Worm (Caenorhabditis elegans) whole organism, L1 larva: ENCODE results near the gene col-84.

Experiments used
- C16A3.4 ChIP-seq: fragments of 150-350 bp; optimal IDR thresholded peaks from 2 replicates; lab custom pipeline; 2014; ENCODE audit warnings: missing biosample characterization, missing genetic modification characterization
- F16B12.6 ChIP-seq: fragments of 150-350 bp; optimal IDR thresholded peaks from 2 replicates; lab custom pipeline; 2014; ENCODE audit warnings: missing biosample characterization, missing genetic modification characterization
- alr-1 ChIP-seq: fragments of 200-800 bp; sonication (Bioruptor generic); optimal IDR thresholded peaks from 2 replicates; lab custom pipeline; 2018; ENCODE audit warnings: borderline replicate concordance, mild to moderate bottlenecking, missing genetic modification characterization, missing compliant biosample characterization
- aly-2 ChIP-seq: fragments of 150-350 bp; optimal IDR thresholded peaks from 2 replicates; lab custom pipeline; 2014; ENCODE audit warnings: missing biosample characterization, missing genetic modification characterization
- ama-1 ChIP-seq: fragments of 150-350 bp; optimal IDR thresholded peaks from 2 replicates; lab custom pipeline; 2014
- blmp-1 ChIP-seq: fragments of 150-350 bp; optimal IDR thresholded peaks from 2 replicates; lab custom pipeline; 2014; ENCODE audit warnings: missing biosample characterization, missing genetic modification characterization
- ceh-63 ChIP-seq: fragments of 200-800 bp; sonication (Bioruptor generic); optimal IDR thresholded peaks from 2 replicates; lab custom pipeline; 2018; ENCODE audit warnings: mild to moderate bottlenecking, missing genetic modification characterization, missing compliant biosample characterization
- ceh-82 ChIP-seq, 3 experiments: fragments of 150-350 bp in 1 of 3; sonication (generic microtip) in 2 of 3; optimal IDR thresholded peaks; 2 replicates each; lab custom pipeline; 2014 to 2017; ENCODE audit warnings: missing biosample characterization in 3 of 3, missing genetic modification characterization in 3 of 3
- ceh-88 ChIP-seq: fragments of 200-800 bp; sonication (Bioruptor generic); IDR thresholded peaks from 2 replicates; pipeline ENCODE4 v1.3.6; 2022; ENCODE audit warnings: missing genetic modification characterization, missing compliant biosample characterization
- ceh-90 ChIP-seq: sonication (generic microtip); optimal IDR thresholded peaks from 2 replicates; lab custom pipeline; 2016; ENCODE audit warnings: missing genetic modification characterization, missing compliant biosample characterization
- dsc-1 ChIP-seq: sonication (generic microtip); optimal IDR thresholded peaks from 2 replicates; lab custom pipeline; 2016; ENCODE audit warnings: mild to moderate bottlenecking, missing genetic modification characterization, missing compliant biosample characterization
- efl-1 ChIP-seq, 4 experiments: fragments of 150-350 bp; optimal IDR thresholded peaks in 3 of 4; peaks in 1 of 4; 1 replicate in 1 of 4; 2 replicates in 3 of 4; lab custom pipeline; 2014; ENCODE audit warnings: missing biosample characterization in 2 of 4, missing genetic modification characterization in 2 of 4, missing genetic modification reagents in 2 of 4
- efl-3 ChIP-seq: fragments of 200-800 bp; sonication (Bioruptor generic); optimal IDR thresholded peaks from 2 replicates; lab custom pipeline; 2018; ENCODE audit warnings: mild to moderate bottlenecking, missing genetic modification characterization, missing compliant biosample characterization
- elt-2 ChIP-seq: sonication (generic microtip); optimal IDR thresholded peaks from 2 replicates; lab custom pipeline; 2016; ENCODE audit warnings: missing genetic modification characterization, mild to moderate bottlenecking, inconsistent platforms, missing compliant biosample characterization, missing genetic modification reagents
- fkh-4 ChIP-seq: sonication (generic microtip); optimal IDR thresholded peaks from 2 replicates; lab custom pipeline; 2016; ENCODE audit warnings: missing compliant biosample characterization, missing genetic modification characterization, borderline replicate concordance
- fos-1 ChIP-seq: fragments of 150-350 bp; optimal IDR thresholded peaks from 2 replicates; lab custom pipeline; 2014; ENCODE audit warnings: missing biosample characterization, missing genetic modification characterization
- hpl-2 ChIP-seq: fragments of 150-350 bp; optimal IDR thresholded peaks from 2 replicates; lab custom pipeline; 2014; ENCODE audit warnings: missing biosample characterization, missing genetic modification reagents, missing genetic modification characterization
- isw-1 ChIP-seq: fragments of 200-800 bp; sonication (Bioruptor generic); IDR thresholded peaks from 2 replicates; pipeline ENCODE4 v1.3.6; 2022; ENCODE audit warnings: missing genetic modification characterization, missing compliant biosample characterization
- jun-1 ChIP-seq: fragments of 150-350 bp; optimal IDR thresholded peaks from 2 replicates; lab custom pipeline; 2014; ENCODE audit warnings: missing biosample characterization, missing genetic modification reagents, missing genetic modification characterization
- lin-13 ChIP-seq: fragments of 150-350 bp; optimal IDR thresholded peaks from 2 replicates; lab custom pipeline; 2014; ENCODE audit warnings: missing biosample characterization, missing genetic modification reagents, missing genetic modification characterization
- lin-14 ChIP-seq: fragments of 200-800 bp; sonication (Bioruptor generic); optimal IDR thresholded peaks from 2 replicates; lab custom pipeline; 2018; ENCODE audit warnings: mild to moderate bottlenecking, missing genetic modification characterization, moderate library complexity, missing compliant biosample characterization
- lin-35 ChIP-seq, 2 experiments: fragments of 150-350 bp; optimal IDR thresholded peaks; 2 replicates each; lab custom pipeline; 2014; ENCODE audit warnings: missing biosample characterization in 2 of 2, missing genetic modification characterization in 2 of 2, missing genetic modification reagents in 2 of 2
- lin-39 ChIP-seq: fragments of 150-350 bp; optimal IDR thresholded peaks from 2 replicates; lab custom pipeline; 2014; ENCODE audit warnings: missing biosample characterization, missing genetic modification reagents, missing genetic modification characterization
- lsy-2 ChIP-seq, 2 experiments: fragments of 150-350 bp; optimal IDR thresholded peaks; 2 replicates each; lab custom pipeline; 2014; ENCODE audit warnings: missing biosample characterization in 2 of 2, missing genetic modification characterization in 2 of 2
- mab-9 ChIP-seq: fragments of 200-800 bp; sonication (Bioruptor generic); IDR thresholded peaks from 2 replicates; pipeline ENCODE4 v1.3.6; 2022; ENCODE audit warnings: missing genetic modification reagents, missing genetic modification characterization, missing compliant biosample characterization
- mdl-1 ChIP-seq, 2 experiments: fragments of 150-350 bp; optimal IDR thresholded peaks; 2 replicates each; lab custom pipeline; 2014 to 2017; ENCODE audit warnings: missing biosample characterization in 2 of 2, missing genetic modification characterization in 2 of 2, inconsistent platforms in 1 of 2
- mef-2 ChIP-seq: fragments of 150-350 bp; optimal IDR thresholded peaks from 2 replicates; lab custom pipeline; 2014; ENCODE audit warnings: missing biosample characterization, missing genetic modification characterization
- mep-1 ChIP-seq: fragments of 150-350 bp; optimal IDR thresholded peaks from 2 replicates; lab custom pipeline; 2014; ENCODE audit warnings: missing biosample characterization, missing genetic modification characterization
- nhr-12 ChIP-seq: sonication (generic microtip); optimal IDR thresholded peaks from 2 replicates; lab custom pipeline; 2017; ENCODE audit warnings: missing biosample characterization, missing genetic modification characterization
- nhr-19 ChIP-seq: fragments of 200-800 bp; sonication (Bioruptor generic); conservative IDR thresholded peaks from 2 replicates; pipeline ENCODE4 v1.3.6; 2022; ENCODE audit warnings: missing genetic modification characterization, missing compliant biosample characterization
- nhr-28 ChIP-seq: fragments of 150-350 bp; optimal IDR thresholded peaks from 2 replicates; lab custom pipeline; 2014; ENCODE audit warnings: missing biosample characterization, missing genetic modification characterization
- nhr-47 ChIP-seq: sonication (generic microtip); optimal IDR thresholded peaks from 2 replicates; lab custom pipeline; 2016; ENCODE audit warnings: mild to moderate bottlenecking, missing genetic modification characterization, moderate library complexity, missing compliant biosample characterization
- nhr-71 ChIP-seq: sonication (generic microtip); optimal IDR thresholded peaks from 2 replicates; lab custom pipeline; 2016; ENCODE audit warnings: mild to moderate bottlenecking, missing genetic modification characterization, moderate library complexity, missing compliant biosample characterization
- nhr-76 ChIP-seq: sonication (generic microtip); optimal IDR thresholded peaks from 2 replicates; lab custom pipeline; 2017; ENCODE audit warnings: missing biosample characterization, missing genetic modification characterization
- nhr-84 ChIP-seq: sonication (generic microtip); optimal IDR thresholded peaks from 2 replicates; lab custom pipeline; 2017; ENCODE audit warnings: missing biosample characterization, missing genetic modification characterization
- nhr-90 ChIP-seq: sonication (generic microtip); optimal IDR thresholded peaks from 2 replicates; lab custom pipeline; 2016; ENCODE audit warnings: mild to moderate bottlenecking, missing genetic modification characterization, missing compliant biosample characterization; ENCODE audit not compliant: poor library complexity
- pqm-1 ChIP-seq: sonication (generic microtip); optimal IDR thresholded peaks from 3 replicates; lab custom pipeline; 2017; ENCODE audit warnings: missing biosample characterization, missing genetic modification characterization
- skn-1 ChIP-seq: fragments of 150-350 bp; optimal IDR thresholded peaks from 2 replicates; lab custom pipeline; 2014; ENCODE audit warnings: missing biosample characterization, missing genetic modification characterization
- snu-23 ChIP-seq: sonication (generic microtip); optimal IDR thresholded peaks from 2 replicates; lab custom pipeline; 2016; ENCODE audit warnings: missing genetic modification characterization, missing compliant biosample characterization
- sptf-1 ChIP-seq: fragments of 150-350 bp; optimal IDR thresholded peaks from 2 replicates; lab custom pipeline; 2014; ENCODE audit warnings: missing biosample characterization, missing genetic modification characterization
- unc-30 ChIP-seq: sonication (generic microtip); optimal IDR thresholded peaks from 2 replicates; lab custom pipeline; 2017; ENCODE audit warnings: missing biosample characterization, missing genetic modification characterization
- unc-62 ChIP-seq: fragments of 150-350 bp; optimal IDR thresholded peaks from 2 replicates; lab custom pipeline; 2014; ENCODE audit warnings: missing biosample characterization, missing genetic modification reagents, missing genetic modification characterization
- vab-15 ChIP-seq: sonication (generic microtip); optimal IDR thresholded peaks from 2 replicates; lab custom pipeline; 2017; ENCODE audit warnings: missing genotype, mild to moderate bottlenecking, missing genetic modification characterization, missing compliant biosample characterization
- xbp-1 ChIP-seq: sonication (generic microtip); optimal IDR thresholded peaks from 2 replicates; lab custom pipeline; 2016; ENCODE audit warnings: missing genetic modification characterization, missing compliant biosample characterization
- zag-1 ChIP-seq: fragments of 150-350 bp; optimal IDR thresholded peaks from 2 replicates; lab custom pipeline; 2014; ENCODE audit warnings: missing biosample characterization, missing genetic modification characterization

Gene col-84

ce11 chrII:11860623-11861079 lies 7.7 kb upstream of the col-84 start, which contains the start of gene K12D12.5:
Gene K12D12.5 (plus strand): TSS chrII:11861029.
- TF ChIP-seq efl-1 (optimal IDR thresholded peaks at IDR 0.05; lab: Kevin White, UChicago) (peak in 1 of 2 experiments; percentile 61), efl-1 (GFP tag; optimal IDR thresholded peaks at IDR 0.05 in 1 of 2; lab: Kevin White, UChicago) (no peak), snu-23 (GFP tag; lab: Kevin White, UChicago) (no peak), ceh-88 (GFP tag; lab: Robert Waterston, UW) (no peak)

DNA sequence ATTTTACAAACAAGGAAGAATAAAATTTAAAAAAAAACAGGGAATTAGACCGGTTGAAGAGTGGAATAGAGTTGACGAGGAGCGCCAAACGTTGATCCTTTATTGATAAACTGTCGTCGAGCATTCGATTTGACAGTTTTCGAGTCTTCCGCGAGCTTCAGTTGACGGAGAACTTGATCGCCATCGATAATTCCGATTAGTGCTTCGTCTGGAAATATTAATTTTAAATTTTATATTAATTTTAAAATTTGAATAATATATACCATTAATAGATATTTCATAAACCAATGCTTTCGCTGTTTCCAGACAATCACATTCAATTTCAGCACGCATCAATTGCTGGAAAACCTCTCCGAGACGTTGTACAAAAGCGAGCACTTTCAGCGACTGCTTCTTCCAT lies 2.7 kb upstream of the col-84 start, which contains the start of gene K12D12.4:
Gene K12D12.4, minus strand, starts transcription at position 101 of the 400 bp plus-strand sequence.
- TF ChIP-seq nhr-19 (GFP tag; lab: Robert Waterston, UW) = no peak

- TF ChIP-seq efl-1 (optimal IDR thresholded peaks at IDR 0.05; lab: Kevin White, UChicago) = no peak
- TF ChIP-seq efl-1 (GFP tag; optimal IDR thresholded peaks at IDR 0.05 in 1 of 2; lab: Kevin White, UChicago) = peak in 1 of 2 experiments; percentile 3
- TF ChIP-seq pqm-1 = no peak
- no peak for TF ChIP-seq lin-13 (GFP tag; lab: Kevin White, UChicago)
- no peak for TF ChIP-seq unc-30
- TF ChIP-seq, all 84 proteins: peak for 1
These were observed 559 bp downstream of the col-84 start for ce11 chrII:11868893-11869292.

- peak; percentile 99 to 100 for TF ChIP-seq lin-35 (GFP tag; optimal IDR thresholded peaks at IDR 0.05; lab: Kevin White, UChicago)
- TF ChIP-seq ceh-82 (tag; optimal IDR thresholded peaks at IDR 0.05; lab: Kevin White, UChicago) = peak; percentile 85 to 97 (median 89)
- peak; percentile 95 for TF ChIP-seq C16A3.4 (tag; lab: Kevin White, UChicago)
- TF ChIP-seq nhr-90 (tag; lab: Kevin White, UChicago) = peak; percentile 90
- TF ChIP-seq xbp-1 (tag; lab: Kevin White, UChicago) = peak; percentile 93
- no peak for TF ChIP-seq sptf-1 (tag; lab: Kevin White, UChicago)
- peak; percentile 99 to 100 for TF ChIP-seq lsy-2 (tag; optimal IDR thresholded peaks at IDR 0.05; lab: Kevin White, UChicago)
- peak; percentile 93 for TF ChIP-seq dsc-1
- TF ChIP-seq lin-13 (GFP tag; lab: Kevin White, UChicago) = peak; percentile 95
- TF ChIP-seq skn-1 (tag; lab: Kevin White, UChicago) = peak; percentile 94
- TF ChIP-seq lin-39 (tag; lab: Kevin White, UChicago) = peak; percentile 83
- no peak for TF ChIP-seq ceh-63 (GFP tag; lab: Kevin White, UChicago)
- peak; percentile 91 for TF ChIP-seq fos-1 (tag; lab: Kevin White, UChicago)
- TF ChIP-seq isw-1 = peak; percentile 97
- TF ChIP-seq nhr-12 (tag; lab: Kevin White, UChicago) = no peak
- TF ChIP-seq mef-2 (tag; lab: Kevin White, UChicago) = peak; percentile 83
- peak; percentile 94 for TF ChIP-seq lin-14 (GFP tag; lab: Kevin White, UChicago)
- TF ChIP-seq mep-1 = no peak
- no peak for TF ChIP-seq efl-3 (GFP tag; lab: Kevin White, UChicago)
- TF ChIP-seq elt-2 (tag; lab: Kevin White, UChicago) = peak; percentile 56
- peak; percentile 80; the same call in 1 of the 2 replicates for TF ChIP-seq mab-9 (GFP tag; lab: Robert Waterston, UW)
- peak; percentile 65 for TF ChIP-seq fkh-4 (tag; lab: Kevin White, UChicago)
- TF ChIP-seq nhr-76 (tag; lab: Kevin White, UChicago) = peak; percentile 36
- TF ChIP-seq mdl-1 (tag; optimal IDR thresholded peaks at IDR 0.05; lab: Kevin White, UChicago) = peak in 1 of 2 experiments; percentile 83
- TF ChIP-seq pqm-1 = no peak
- peak; percentile 97 for TF ChIP-seq nhr-47
- TF ChIP-seq jun-1 (tag; lab: Kevin White, UChicago) = peak; percentile 93
- TF ChIP-seq ceh-90 (tag; lab: Kevin White, UChicago) = no peak
- TF ChIP-seq nhr-71 (tag; lab: Kevin White, UChicago) = peak; percentile 97
- no peak for TF ChIP-seq alr-1 (tag; lab: Kevin White, UChicago)
- TF ChIP-seq hpl-2 = peak; percentile 27
- no peak for TF ChIP-seq unc-62 (GFP tag; lab: Kevin White, UChicago)
- peak; percentile 94 for TF ChIP-seq nhr-19 (GFP tag; lab: Robert Waterston, UW)
- no peak for TF ChIP-seq unc-30
- TF ChIP-seq nhr-28 = no peak
- TF ChIP-seq nhr-84 (tag; lab: Kevin White, UChicago) = no peak
- no peak for TF ChIP-seq blmp-1 (tag; lab: Kevin White, UChicago)
- peak; percentile 78 for TF ChIP-seq aly-2 (tag; lab: Kevin White, UChicago)
- TF ChIP-seq vab-15 (tag; lab: Kevin White, UChicago) = peak; percentile 86
- no peak for TF ChIP-seq zag-1 (tag; lab: Kevin White, UChicago)
- TF ChIP-seq ama-1 = no peak
- peak; percentile 74 for TF ChIP-seq F16B12.6 (tag; lab: Kevin White, UChicago)
These were observed 6.4 kb downstream of the col-84 start, which contains the start of the genes npp-3 and top-2 for ce11 chrII:11874674-11875198. Gene npp-3 (minus strand): TSS chrII:11874788. Gene top-2 (plus strand): TSS chrII:11875148.
